Worm (Caenorhabditis elegans) whole organism, early embryonic: ENCODE measurements around the gene col-104.
A peak's percentile ranks its signal among the peaks of the same experiment; 100 is the strongest.

ENCODE experiments used
- B0310.2 ChIP-seq: sonication (generic microtip); optimal IDR thresholded peaks from 2 replicates; lab custom pipeline; 2016; ENCODE audit warnings: mild to moderate bottlenecking, missing genetic modification characterization, missing compliant biosample characterization
- pes-1 ChIP-seq: fragments of 200-800 bp; sonication (Bioruptor generic); IDR thresholded peaks from 2 replicates; pipeline ENCODE4 v1.3.6; 2022; ENCODE audit warnings: missing genetic modification reagents, missing genetic modification characterization, missing compliant biosample characterization

Gene col-104

DNA sequence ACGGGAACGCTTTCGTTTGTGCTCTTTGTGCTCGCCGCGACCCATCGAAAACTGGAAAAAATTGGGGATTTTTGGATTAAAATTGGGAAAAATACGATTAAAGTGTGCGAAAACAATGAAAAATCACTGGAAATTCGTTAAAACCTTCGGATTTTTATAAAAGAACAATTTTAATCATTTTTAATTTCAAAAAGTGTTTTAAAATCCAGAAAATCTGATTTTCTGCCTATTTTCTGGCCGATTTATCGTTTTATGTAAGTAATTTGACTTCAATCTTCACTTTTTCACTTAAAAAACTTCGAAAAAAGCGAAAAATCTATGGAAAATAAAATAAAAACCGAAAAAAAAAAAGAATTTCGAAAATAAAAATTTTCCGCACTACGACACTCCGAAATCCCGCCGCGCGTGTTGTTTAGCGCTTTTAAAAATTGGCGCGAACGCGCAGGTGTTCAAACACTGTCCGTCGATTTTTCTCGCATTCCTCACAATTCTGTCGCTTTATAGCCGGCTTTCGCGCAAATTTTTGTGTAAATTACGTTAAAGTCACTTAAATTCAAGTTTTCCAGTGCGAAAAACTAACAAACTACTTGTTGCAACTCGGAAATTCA is 45.4 kb downstream of the col-104 start, which contains the start of the genes ddx-46 and F53H1.4:
ddx-46 (minus strand) TSS at position 51 of the 608 bp plus-strand sequence.
F53H1.4 (plus strand) TSS at position 567 of the 608 bp plus-strand sequence.
- 0 out of 2 replicates have a peak, but pooled peaks have one; percentile 39 for TF ChIP-seq pes-1 (GFP tag; lab: Robert Waterston, UW)
- no peak for TF ChIP-seq B0310.2 (tag; lab: Kevin White, UChicago)
